Fruit fly (Drosophila melanogaster) whole organism, embryonic: ENCODE results near the gene CG46059.

Experiments
- CG10431 ChIP-seq: fragments of 200-800 bp; sonication (Bioruptor generic); optimal IDR thresholded peaks from 3 replicates; lab custom pipeline; 2018; ENCODE audit warnings: missing biosample characterization, mild to moderate bottlenecking, missing genetic modification characterization
- CG11247 ChIP-seq: fragments of 200-800 bp; sonication (Bioruptor generic); IDR thresholded peaks from 2 replicates; pipeline ENCODE4 v1.3.6; 2022; ENCODE audit warnings: missing biosample characterization, missing genetic modification characterization
- CG12391 ChIP-seq: fragments of 200-800 bp; sonication (Bioruptor generic); optimal IDR thresholded peaks from 3 replicates; lab custom pipeline; 2018; ENCODE audit warnings: missing biosample characterization, mild to moderate bottlenecking, missing genetic modification characterization, moderate library complexity
- CG13894 ChIP-seq: fragments of 200-800 bp; sonication (Bioruptor generic); optimal IDR thresholded peaks from 3 replicates; lab custom pipeline; 2018; ENCODE audit warnings: missing biosample characterization, mild to moderate bottlenecking, missing genetic modification characterization, moderate library complexity
- CG14860 ChIP-seq: fragments of 200-800 bp; sonication (Bioruptor generic); IDR thresholded peaks from 3 replicates; pipeline ENCODE4 v1.3.6; 2022; ENCODE audit warnings: missing biosample characterization, missing genetic modification characterization; ENCODE audit not compliant: partially characterized antibody
- CG17361 ChIP-seq: fragments of 200-800 bp; sonication (Bioruptor generic); IDR thresholded peaks from 3 replicates; pipeline ENCODE4 v1.3.6; 2022; ENCODE audit warnings: missing biosample characterization, missing genetic modification characterization
- CG17612 ChIP-seq: fragments of 200-800 bp; sonication (Bioruptor generic); IDR thresholded peaks from 2 replicates; pipeline ENCODE4 v1.3.6; 2022; ENCODE audit warnings: missing biosample characterization, missing genetic modification characterization
- CG1832 ChIP-seq: fragments of 200-800 bp; sonication (Bioruptor generic); optimal IDR thresholded peaks from 2 replicates; lab custom pipeline; 2017; ENCODE audit warnings: missing biosample characterization, mild to moderate bottlenecking, missing genetic modification characterization, inconsistent platforms
- CG18619 ChIP-seq: fragments of 200-800 bp; sonication (Bioruptor generic); optimal IDR thresholded peaks from 3 replicates; lab custom pipeline; 2017; ENCODE audit warnings: missing biosample characterization, mild to moderate bottlenecking, missing genetic modification characterization
- CG30020 ChIP-seq: fragments of 200-800 bp; optimal IDR thresholded peaks from 2 replicates; lab custom pipeline; 2019; ENCODE audit warnings: missing biosample characterization, mild to moderate bottlenecking, missing genetic modification characterization, moderate library complexity
- CG30403 ChIP-seq: fragments of 200-800 bp; sonication (Bioruptor generic); optimal IDR thresholded peaks from 3 replicates; lab custom pipeline; 2016; ENCODE audit warnings: missing biosample characterization, missing genetic modification characterization
- CG30431 ChIP-seq: fragments of 200-800 bp; sonication (Bioruptor generic); optimal IDR thresholded peaks from 2 replicates; lab custom pipeline; 2017; ENCODE audit warnings: missing biosample characterization, missing genetic modification characterization
- CG3281 ChIP-seq: fragments of 200-800 bp; sonication (Bioruptor generic); optimal IDR thresholded peaks from 3 replicates; lab custom pipeline; 2017; ENCODE audit warnings: missing biosample characterization, mild to moderate bottlenecking, missing genetic modification characterization
- CG34376 ChIP-seq: fragments of 200-800 bp; sonication (Bioruptor generic); optimal IDR thresholded peaks from 2 replicates; lab custom pipeline; 2018; ENCODE audit warnings: missing biosample characterization, mild to moderate bottlenecking, missing genetic modification characterization
- CG3847 ChIP-seq: fragments of 200-800 bp; sonication (Bioruptor generic); IDR thresholded peaks from 2 replicates; pipeline ENCODE4 v1.3.6; 2022; ENCODE audit warnings: missing biosample characterization, missing genetic modification characterization
- CG3995 ChIP-seq: fragments of 200-800 bp; sonication (Bioruptor generic); optimal IDR thresholded peaks from 3 replicates; lab custom pipeline; 2016; ENCODE audit warnings: missing biosample characterization, missing genetic modification characterization
- CG5953 ChIP-seq: fragments of 200-800 bp; sonication (Bioruptor generic); IDR thresholded peaks from 2 replicates; pipeline ENCODE4 v1.3.6; 2022; ENCODE audit warnings: missing biosample characterization, missing genetic modification characterization
- CG6175 ChIP-seq: fragments of 200-800 bp; sonication (Bioruptor generic); IDR thresholded peaks from 3 replicates; pipeline ENCODE4 v1.3.6; 2022; ENCODE audit warnings: missing biosample characterization, missing genetic modification characterization
- CG6654 ChIP-seq: fragments of 200-800 bp; sonication (Bioruptor generic); optimal IDR thresholded peaks from 2 replicates; lab custom pipeline; 2017; ENCODE audit warnings: missing biosample characterization, mild to moderate bottlenecking, missing genetic modification characterization
- CG7786 ChIP-seq: fragments of 200-800 bp; sonication (Bioruptor generic); optimal IDR thresholded peaks from 2 replicates; lab custom pipeline; 2016; ENCODE audit warnings: missing biosample characterization, missing genetic modification characterization
- CG9727 ChIP-seq: fragments of 200-800 bp; sonication (Bioruptor generic); optimal IDR thresholded peaks from 3 replicates; lab custom pipeline; 2017; ENCODE audit warnings: missing biosample characterization, mild to moderate bottlenecking, missing genetic modification characterization
- Chrac-16 ChIP-seq: fragments of 200-800 bp; sonication (Bioruptor generic); optimal IDR thresholded peaks from 3 replicates; lab custom pipeline; 2016; ENCODE audit warnings: missing biosample characterization, missing genetic modification characterization
- E2f2 ChIP-seq: fragments of 200-800 bp; sonication (Bioruptor generic); IDR thresholded peaks from 2 replicates; pipeline ENCODE4 v1.3.6; 2022; ENCODE audit warnings: missing biosample characterization, missing genetic modification characterization
- Fer1 ChIP-seq: fragments of 200-800 bp; sonication (Bioruptor generic); optimal IDR thresholded peaks from 2 replicates; lab custom pipeline; 2017; ENCODE audit warnings: missing biosample characterization, mild to moderate bottlenecking, missing genetic modification characterization
- Hmr ChIP-seq: fragments of 200-800 bp; sonication (Bioruptor generic); optimal IDR thresholded peaks from 3 replicates; lab custom pipeline; 2017; ENCODE audit warnings: mild to moderate bottlenecking, missing biosample characterization, missing genetic modification reagents, missing genetic modification characterization
- Lpt ChIP-seq: fragments of >200 bp; optimal IDR thresholded peaks from 2 replicates; lab custom pipeline; 2018; ENCODE audit warnings: missing biosample characterization, missing genetic modification characterization
- Meics ChIP-seq: fragments of 200-800 bp; sonication (Bioruptor generic); optimal IDR thresholded peaks from 2 replicates; lab custom pipeline; 2017; ENCODE audit warnings: missing biosample characterization, mild to moderate bottlenecking, missing genetic modification characterization
- Neu2 ChIP-seq: fragments of 200-800 bp; sonication (Bioruptor generic); optimal IDR thresholded peaks from 3 replicates; lab custom pipeline; 2016; ENCODE audit warnings: missing biosample characterization, missing genetic modification characterization, borderline replicate concordance
- Rfx ChIP-seq: fragments of 200-800 bp; sonication (Bioruptor generic); IDR thresholded peaks from 2 replicates; pipeline ENCODE4 v1.3.6; 2022; ENCODE audit warnings: missing biosample characterization, missing genetic modification characterization
- Sry-β ChIP-seq: fragments of 200-800 bp; sonication (Bioruptor generic); optimal IDR thresholded peaks from 2 replicates; lab custom pipeline; 2018; ENCODE audit warnings: missing biosample characterization, mild to moderate bottlenecking, missing genetic modification characterization, moderate library complexity
- Taf1 ChIP-seq: fragments of 200-800 bp; sonication (Bioruptor generic); IDR thresholded peaks from 2 replicates; pipeline ENCODE4 v1.3.6; 2022; ENCODE audit warnings: missing biosample characterization, missing genetic modification characterization
- ac ChIP-seq: fragments of 200-800 bp; sonication (Bioruptor generic); optimal IDR thresholded peaks from 3 replicates; lab custom pipeline; 2017; ENCODE audit warnings: missing biosample characterization, mild to moderate bottlenecking, missing genetic modification characterization
- amos ChIP-seq: fragments of 200-800 bp; sonication (Bioruptor generic); IDR thresholded peaks from 2 replicates; pipeline ENCODE4 v1.3.6; 2022; ENCODE audit warnings: missing biosample characterization, missing genetic modification characterization; ENCODE audit not compliant: partially characterized antibody
- caup ChIP-seq: fragments of 200-800 bp; sonication (Bioruptor generic); optimal IDR thresholded peaks from 3 replicates; lab custom pipeline; 2017; ENCODE audit warnings: missing biosample characterization, mild to moderate bottlenecking, missing genetic modification characterization, moderate library complexity; ENCODE audit not compliant: severe bottlenecking
- chn ChIP-seq: fragments of 200-800 bp; sonication (Bioruptor generic); optimal IDR thresholded peaks from 2 replicates; lab custom pipeline; 2016; ENCODE audit warnings: missing biosample characterization, missing genetic modification characterization
- danr ChIP-seq: fragments of 200-800 bp; sonication (Bioruptor generic); IDR thresholded peaks from 2 replicates; pipeline ENCODE4 v1.3.6; 2022; ENCODE audit warnings: missing biosample characterization, missing genetic modification characterization
- eve ChIP-seq, 2 experiments: fragments of >200 bp; optimal IDR thresholded peaks; 2 replicates each; lab custom pipeline; 2017; ENCODE audit warnings: missing biosample characterization in 2 of 2, missing genetic modification characterization in 2 of 2
- fd96Cb ChIP-seq: fragments of 200-800 bp; sonication (Bioruptor generic); optimal IDR thresholded peaks from 2 replicates; lab custom pipeline; 2018; ENCODE audit warnings: missing biosample characterization, mild to moderate bottlenecking, missing genetic modification characterization, moderate library complexity
- gce ChIP-seq: fragments of 200-800 bp; sonication (Bioruptor generic); IDR thresholded peaks from 3 replicates; pipeline ENCODE4 v1.3.6; 2022; ENCODE audit warnings: missing biosample characterization, missing genetic modification characterization
- grau ChIP-seq: fragments of 200-800 bp; optimal IDR thresholded peaks from 3 replicates; lab custom pipeline; 2019; ENCODE audit warnings: missing biosample characterization, mild to moderate bottlenecking, missing genetic modification characterization, moderate library complexity
- knrl ChIP-seq: fragments of 200-800 bp; sonication (Bioruptor generic); IDR thresholded peaks from 3 replicates; pipeline ENCODE4 v1.3.6; 2022; ENCODE audit warnings: missing biosample characterization, missing genetic modification characterization; ENCODE audit not compliant: partially characterized antibody
- peb ChIP-seq: fragments of 200-800 bp; sonication (Bioruptor generic); IDR thresholded peaks from 2 replicates; pipeline ENCODE4 v1.3.6; 2022; ENCODE audit warnings: missing biosample characterization, missing genetic modification characterization
- pnt ChIP-seq: fragments of 200-800 bp; sonication (Bioruptor generic); optimal IDR thresholded peaks from 3 replicates; lab custom pipeline; 2016; ENCODE audit warnings: missing biosample characterization, missing genetic modification characterization
- salm ChIP-seq: fragments of 200-800 bp; sonication (Bioruptor generic); optimal IDR thresholded peaks from 2 replicates; lab custom pipeline; 2018; ENCODE audit warnings: missing biosample characterization, mild to moderate bottlenecking, missing genetic modification characterization
- sens-2 ChIP-seq: fragments of 200-800 bp; sonication (Bioruptor generic); IDR thresholded peaks from 2 replicates; pipeline ENCODE4 v1.3.6; 2022; ENCODE audit warnings: missing biosample characterization, missing genetic modification characterization
- sr ChIP-seq: fragments of 200-800 bp; sonication (Bioruptor generic); IDR thresholded peaks from 3 replicates; pipeline ENCODE4 v1.3.6; 2022; ENCODE audit warnings: missing biosample characterization, missing genetic modification characterization
- stwl ChIP-seq: fragments of 200-800 bp; sonication (Bioruptor generic); optimal IDR thresholded peaks from 3 replicates; lab custom pipeline; 2018; ENCODE audit warnings: missing biosample characterization, mild to moderate bottlenecking, missing genetic modification characterization, moderate library complexity
- tap ChIP-seq: fragments of 200-800 bp; optimal IDR thresholded peaks from 3 replicates; lab custom pipeline; 2019; ENCODE audit warnings: missing biosample characterization, mild to moderate bottlenecking, missing genetic modification characterization, moderate library complexity
- tup ChIP-seq: fragments of 200-800 bp; sonication (Bioruptor generic); optimal IDR thresholded peaks from 2 replicates; lab custom pipeline; 2016; ENCODE audit warnings: missing biosample characterization, mild to moderate bottlenecking, missing genetic modification characterization, moderate library complexity
- unpg ChIP-seq: fragments of 200-800 bp; sonication (Bioruptor generic); optimal IDR thresholded peaks from 3 replicates; lab custom pipeline; 2018; ENCODE audit warnings: missing biosample characterization, mild to moderate bottlenecking, missing genetic modification characterization, moderate library complexity

CG46059 gene

DNA sequence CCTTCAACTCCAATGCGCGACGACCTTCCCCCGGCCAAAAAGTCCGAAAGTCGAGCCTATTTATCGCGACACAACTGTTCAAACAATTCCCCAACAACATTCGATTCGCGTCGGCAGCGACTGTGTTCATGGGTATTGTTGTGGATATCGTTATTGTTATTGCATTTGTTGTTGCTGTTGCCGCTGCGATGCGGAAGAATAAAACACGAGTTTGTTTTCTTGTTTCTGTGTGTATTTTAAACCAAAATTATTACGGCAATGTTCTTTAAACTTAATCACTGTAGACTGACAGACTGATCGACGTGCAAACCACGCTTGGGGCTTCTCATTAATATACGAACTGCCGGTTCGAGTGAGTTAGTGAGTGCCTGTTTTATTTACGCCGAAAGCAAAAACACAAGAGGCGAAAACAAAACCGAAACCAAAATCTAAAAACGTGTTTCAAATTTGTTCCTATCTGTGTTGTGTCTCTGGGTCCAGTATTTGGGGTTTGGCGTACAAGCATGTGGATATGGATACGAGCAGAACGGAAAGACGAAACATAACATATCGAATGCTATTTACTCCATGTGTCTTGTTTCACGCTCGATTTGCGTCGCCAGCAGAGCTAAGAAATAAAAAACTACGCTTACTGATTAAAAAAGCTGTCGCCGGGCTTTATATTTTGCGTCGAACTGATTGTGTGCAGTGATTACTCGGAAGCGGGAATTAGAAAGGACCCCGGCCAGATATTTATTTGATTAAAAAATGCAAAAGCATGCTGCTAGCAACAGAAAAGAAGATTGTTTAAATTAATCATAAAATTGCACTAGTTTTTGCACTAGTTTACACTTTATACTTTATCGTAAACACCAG is 23.8 kb downstream of the CG46059 start (continued):
- no peak for TF ChIP-seq Neu2 (GFP tag; lab: Kevin White, UChicago)
- no peak for TF ChIP-seq Fer1 (GFP tag; lab: Kevin White, UChicago)
- no peak for TF ChIP-seq Taf1 (GFP tag; lab: Robert Waterston, UW)
- TF ChIP-seq CG9727: no peak
- TF ChIP-seq eve (GFP tag; optimal IDR thresholded peaks at IDR 0.05; lab: Kevin White, UChicago): peak in 1 of 2 experiments; percentile 9
- TF ChIP-seq chn: no peak
- no peak for TF ChIP-seq Meics (GFP tag; lab: Kevin White, UChicago)
- TF ChIP-seq Sry-β (GFP tag; lab: Kevin White, UChicago): no peak
- TF ChIP-seq CG1832 (GFP tag; lab: Kevin White, UChicago): no peak
- TF ChIP-seq CG6654 (GFP tag; lab: Kevin White, UChicago): no peak
- TF ChIP-seq CG6175: no peak
- no peak for TF ChIP-seq CG3281 (GFP tag; lab: Kevin White, UChicago)
- TF ChIP-seq tap: no peak
- no peak for TF ChIP-seq peb (GFP tag; lab: Robert Waterston, UW)
- TF ChIP-seq CG17612 (GFP tag; lab: Robert Waterston, UW): no peak
- no peak for TF ChIP-seq fd96Cb (tag; lab: Kevin White, UChicago)
- no peak for TF ChIP-seq Rfx (GFP tag; lab: Robert Waterston, UW)
- TF ChIP-seq CG30403: no peak
- 0 out of 2 replicates have a peak, but pooled peaks have one; percentile 28 for TF ChIP-seq CG3847
- TF ChIP-seq CG17361 (GFP tag; lab: Robert Waterston, UW): no peak
- no peak for TF ChIP-seq sens-2 (GFP tag; lab: Robert Waterston, UW)
- no peak for TF ChIP-seq sr (GFP tag; lab: Robert Waterston, UW)
- TF ChIP-seq danr: no peak
- no peak for TF ChIP-seq CG12391 (tag; lab: Kevin White, UChicago)
- TF ChIP-seq CG7786: no peak
- no peak for TF ChIP-seq salm (tag; lab: Kevin White, UChicago)
- no peak for TF ChIP-seq Lpt
- TF ChIP-seq unpg (GFP tag; lab: Kevin White, UChicago): no peak
- TF ChIP-seq CG14860 (GFP tag; lab: Robert Waterston, UW): no peak
- TF ChIP-seq knrl (GFP tag; lab: Robert Waterston, UW): no peak
- no peak for TF ChIP-seq E2f2 (GFP tag; lab: Robert Waterston, UW)
- no peak for TF ChIP-seq gce (GFP tag; lab: Robert Waterston, UW)
- TF ChIP-seq CG11247 (GFP tag; lab: Robert Waterston, UW): no peak
- no peak for TF ChIP-seq CG30431 (GFP tag; lab: Kevin White, UChicago)
- TF ChIP-seq Chrac-16 (GFP tag; lab: Kevin White, UChicago): no peak
- no peak for TF ChIP-seq tup (GFP tag; lab: Kevin White, UChicago)
- no peak for TF ChIP-seq CG34376
- no peak for TF ChIP-seq amos (GFP tag; lab: Robert Waterston, UW)
- no peak for TF ChIP-seq ac (GFP tag; lab: Kevin White, UChicago)
- no peak for TF ChIP-seq stwl (tag; lab: Kevin White, UChicago)
- no peak for TF ChIP-seq CG18619 (GFP tag; lab: Kevin White, UChicago)
- TF ChIP-seq CG3995: no peak
- TF ChIP-seq Hmr (GFP tag; lab: Kevin White, UChicago): no peak
- no peak for TF ChIP-seq CG30020 (tag; lab: Kevin White, UChicago)
- TF ChIP-seq grau (tag; lab: Kevin White, UChicago): peak; percentile 26
- no peak for TF ChIP-seq pnt (GFP tag; lab: Kevin White, UChicago)
- TF ChIP-seq CG5953 (GFP tag; lab: Robert Waterston, UW): no peak
- TF ChIP-seq CG10431: no peak
- TF ChIP-seq caup: no peak
- peak; percentile 2 for TF ChIP-seq CG13894 (tag; lab: Kevin White, UChicago)
